Fruit fly (Drosophila melanogaster) whole organism, embryonic: ENCODE results near the gene rasp.

Experiments used
- Asciz ChIP-seq: fragments of 200-800 bp; sonication (Bioruptor generic); optimal IDR thresholded peaks from 2 replicates; lab custom pipeline; 2017; ENCODE audit warnings: missing biosample characterization, mild to moderate bottlenecking, missing genetic modification characterization, missing genetic modification reagents
- Atf3 ChIP-seq: fragments of 200-800 bp; sonication (Bioruptor generic); optimal IDR thresholded peaks from 3 replicates; lab custom pipeline; 2016; ENCODE audit warnings: missing biosample characterization, missing genetic modification characterization
- CG10274 ChIP-seq: fragments of 200-800 bp; sonication (Bioruptor generic); optimal IDR thresholded peaks from 3 replicates; lab custom pipeline; 2017; ENCODE audit warnings: missing biosample characterization, mild to moderate bottlenecking, missing genetic modification characterization
- CG11093 ChIP-seq: fragments of 200-800 bp; sonication (Bioruptor generic); IDR thresholded peaks from 3 replicates; pipeline ENCODE4 v1.3.6; 2022; ENCODE audit warnings: missing biosample characterization, missing genetic modification characterization
- CG11560 ChIP-seq: fragments of 200-800 bp; sonication (Bioruptor generic); IDR thresholded peaks from 3 replicates; pipeline ENCODE4 v1.3.6; 2022; ENCODE audit warnings: missing biosample characterization, missing genetic modification characterization
- CG12659 ChIP-seq: fragments of 200-800 bp; sonication (Bioruptor generic); optimal IDR thresholded peaks from 3 replicates; lab custom pipeline; 2017; ENCODE audit warnings: mild to moderate bottlenecking, missing biosample characterization, missing genetic modification reagents, missing genetic modification characterization
- CG13775 ChIP-seq: fragments of 200-800 bp; sonication (Bioruptor generic); optimal IDR thresholded peaks from 3 replicates; lab custom pipeline; 2017; ENCODE audit warnings: missing biosample characterization, mild to moderate bottlenecking, missing genetic modification characterization
- CG15011 ChIP-seq: fragments of 200-800 bp; sonication (Bioruptor generic); optimal IDR thresholded peaks from 3 replicates; lab custom pipeline; 2018; ENCODE audit warnings: missing biosample characterization, mild to moderate bottlenecking, missing genetic modification characterization
- CG1603 ChIP-seq: fragments of 200-800 bp; sonication (Bioruptor generic); optimal IDR thresholded peaks from 2 replicates; lab custom pipeline; 2019; ENCODE audit warnings: missing biosample characterization, mild to moderate bottlenecking, missing genetic modification characterization, moderate library complexity
- CG17361 ChIP-seq: fragments of 200-800 bp; sonication (Bioruptor generic); IDR thresholded peaks from 3 replicates; pipeline ENCODE4 v1.3.6; 2022; ENCODE audit warnings: missing biosample characterization, missing genetic modification characterization
- CG6791 ChIP-seq: fragments of 200-800 bp; sonication (Bioruptor generic); IDR thresholded peaks from 3 replicates; pipeline ENCODE4 v1.3.6; 2022; ENCODE audit warnings: missing biosample characterization, missing genetic modification characterization; ENCODE audit not compliant: partially characterized antibody
- CG7372 ChIP-seq: fragments of 200-800 bp; sonication (Bioruptor generic); IDR thresholded peaks from 2 replicates; pipeline ENCODE4 v1.3.6; 2022; ENCODE audit warnings: missing biosample characterization, missing genetic modification characterization
- CG7839 ChIP-seq: fragments of 200-800 bp; sonication (Bioruptor generic); optimal IDR thresholded peaks from 3 replicates; lab custom pipeline; 2018; ENCODE audit warnings: missing biosample characterization, mild to moderate bottlenecking, missing genetic modification characterization, moderate library complexity
- CoRest ChIP-seq: fragments of 200-800 bp; sonication (Bioruptor generic); optimal IDR thresholded peaks from 3 replicates; lab custom pipeline; 2018; ENCODE audit warnings: missing biosample characterization, mild to moderate bottlenecking, missing genetic modification characterization, moderate library complexity
- CrebB ChIP-seq: fragments of 200-800 bp; sonication (Bioruptor generic); optimal IDR thresholded peaks from 3 replicates; lab custom pipeline; 2018; ENCODE audit warnings: missing biosample characterization, mild to moderate bottlenecking, missing genetic modification characterization
- Dad ChIP-seq: fragments of 200-800 bp; sonication (Bioruptor generic); optimal IDR thresholded peaks from 3 replicates; lab custom pipeline; 2016; ENCODE audit warnings: missing biosample characterization, missing genetic modification characterization
- Dek ChIP-seq: fragments of 200-800 bp; sonication (Bioruptor generic); optimal IDR thresholded peaks from 3 replicates; lab custom pipeline; 2019; ENCODE audit warnings: missing biosample characterization, mild to moderate bottlenecking, missing genetic modification characterization, moderate library complexity
- E2f2 ChIP-seq: fragments of 200-800 bp; sonication (Bioruptor generic); IDR thresholded peaks from 2 replicates; pipeline ENCODE4 v1.3.6; 2022; ENCODE audit warnings: missing biosample characterization, missing genetic modification characterization
- H2.0 ChIP-seq: fragments of 200-800 bp; sonication (Bioruptor generic); IDR thresholded peaks from 2 replicates; pipeline ENCODE4 v1.3.6; 2022; ENCODE audit warnings: missing biosample characterization, missing genetic modification characterization
- Lpt ChIP-seq: fragments of >200 bp; optimal IDR thresholded peaks from 2 replicates; lab custom pipeline; 2018; ENCODE audit warnings: missing biosample characterization, missing genetic modification characterization
- Nf-YC ChIP-seq: fragments of 200-800 bp; optimal IDR thresholded peaks from 3 replicates; lab custom pipeline; 2019; ENCODE audit warnings: missing biosample characterization, mild to moderate bottlenecking, missing genetic modification characterization, moderate library complexity
- PHDP ChIP-seq: fragments of 200-800 bp; sonication (Bioruptor generic); optimal IDR thresholded peaks from 3 replicates; lab custom pipeline; 2018; ENCODE audit warnings: missing biosample characterization, mild to moderate bottlenecking, missing genetic modification characterization, moderate library complexity
- Rfx ChIP-seq: fragments of 200-800 bp; sonication (Bioruptor generic); IDR thresholded peaks from 2 replicates; pipeline ENCODE4 v1.3.6; 2022; ENCODE audit warnings: missing biosample characterization, missing genetic modification characterization
- cato ChIP-seq: fragments of 200-800 bp; sonication (Bioruptor generic); optimal IDR thresholded peaks from 2 replicates; lab custom pipeline; 2016; ENCODE audit warnings: missing biosample characterization, missing genetic modification characterization, borderline replicate concordance
- chif ChIP-seq, 2 experiments: fragments of 200-800 bp; sonication (Bioruptor generic); optimal IDR thresholded peaks; 3 replicates each; lab custom pipeline; 2016; ENCODE audit warnings: missing biosample characterization in 2 of 2, missing genetic modification characterization in 2 of 2
- da ChIP-seq: fragments of 200-800 bp; sonication (Bioruptor generic); optimal IDR thresholded peaks from 2 replicates; lab custom pipeline; 2016; ENCODE audit warnings: missing biosample characterization, missing genetic modification characterization
- dysf ChIP-seq: fragments of 200-800 bp; sonication (Bioruptor generic); IDR thresholded peaks from 3 replicates; pipeline ENCODE4 v1.3.6; 2022; ENCODE audit warnings: missing biosample characterization, missing genetic modification characterization
- emc ChIP-seq: fragments of 200-800 bp; sonication (Bioruptor generic); optimal IDR thresholded peaks from 2 replicates; lab custom pipeline; 2016; ENCODE audit warnings: missing biosample characterization, missing genetic modification characterization
- gcm ChIP-seq: fragments of 200-800 bp; sonication (Bioruptor generic); optimal IDR thresholded peaks from 2 replicates; lab custom pipeline; 2019; ENCODE audit warnings: missing biosample characterization, mild to moderate bottlenecking, missing genetic modification characterization, moderate library complexity
- gfzf ChIP-seq: fragments of 200-800 bp; sonication (Bioruptor generic); optimal IDR thresholded peaks from 2 replicates; lab custom pipeline; 2016; ENCODE audit warnings: missing biosample characterization, mild to moderate bottlenecking, missing genetic modification characterization, moderate library complexity
- ind ChIP-seq: fragments of 200-800 bp; sonication (Bioruptor generic); optimal IDR thresholded peaks from 3 replicates; lab custom pipeline; 2016; ENCODE audit warnings: missing biosample characterization, missing genetic modification characterization
- jing ChIP-seq: fragments of 200-800 bp; sonication (Bioruptor generic); optimal IDR thresholded peaks from 2 replicates; lab custom pipeline; 2018; ENCODE audit warnings: missing biosample characterization, mild to moderate bottlenecking, missing genetic modification characterization
- kni ChIP-seq: fragments of 200-800 bp; sonication (Bioruptor generic); optimal IDR thresholded peaks from 3 replicates; lab custom pipeline; 2017; ENCODE audit warnings: mild to moderate bottlenecking, missing biosample characterization, missing genetic modification reagents, missing genetic modification characterization
- pan ChIP-seq, 4 experiments: fragments of >200 bp in 3 of 4; fragments of 200-800 bp in 1 of 4; sonication (Bioruptor generic) in 1 of 4; optimal IDR thresholded peaks in 3 of 4; IDR thresholded peaks in 1 of 4; 2 replicates each; pipeline versions ENCODE4 v1.3.6 to Lab custom; 2017 to 2022; ENCODE audit warnings: missing biosample characterization in 2 of 4, missing genetic modification characterization in 2 of 4, mixed read lengths in 1 of 4
- peb ChIP-seq: fragments of 200-800 bp; sonication (Bioruptor generic); IDR thresholded peaks from 2 replicates; pipeline ENCODE4 v1.3.6; 2022; ENCODE audit warnings: missing biosample characterization, missing genetic modification characterization
- pzg ChIP-seq: fragments of 200-800 bp; sonication (Bioruptor generic); optimal IDR thresholded peaks from 3 replicates; lab custom pipeline; 2018; ENCODE audit warnings: missing biosample characterization, mild to moderate bottlenecking, missing genetic modification characterization, moderate library complexity
- ranshi ChIP-seq: fragments of 200-800 bp; sonication (Bioruptor generic); IDR thresholded peaks from 2 replicates; pipeline ENCODE4 v1.3.6; 2022; ENCODE audit warnings: missing biosample characterization, missing genetic modification characterization
- rib ChIP-seq: fragments of 200-800 bp; sonication (Bioruptor generic); IDR thresholded peaks from 2 replicates; pipeline ENCODE4 v1.3.6; 2022; ENCODE audit warnings: missing biosample characterization, missing genetic modification characterization
- ro ChIP-seq: fragments of 200-800 bp; sonication (Bioruptor generic); IDR thresholded peaks from 2 replicates; pipeline ENCODE4 v1.3.6; 2022; ENCODE audit warnings: missing biosample characterization, missing genetic modification characterization
- scrt ChIP-seq: fragments of 200-800 bp; sonication (Bioruptor generic); optimal IDR thresholded peaks from 2 replicates; lab custom pipeline; 2018; ENCODE audit warnings: missing biosample characterization, mild to moderate bottlenecking, missing genetic modification characterization, moderate library complexity
- slbo ChIP-seq: fragments of 200-800 bp; sonication (Bioruptor generic); IDR thresholded peaks from 2 replicates; pipeline ENCODE4 v1.3.6; 2022; ENCODE audit warnings: missing biosample characterization, missing genetic modification characterization
- sqz ChIP-seq: fragments of 200-800 bp; sonication (Bioruptor generic); optimal IDR thresholded peaks from 3 replicates; lab custom pipeline; 2018; ENCODE audit warnings: missing biosample characterization, mild to moderate bottlenecking, missing genetic modification characterization
- tgo ChIP-seq: fragments of 200-800 bp; sonication (Bioruptor generic); IDR thresholded peaks from 3 replicates; pipeline ENCODE4 v1.3.6; 2022; ENCODE audit warnings: missing biosample characterization, missing genetic modification characterization
- twi ChIP-seq: fragments of 200-800 bp; optimal IDR thresholded peaks from 2 replicates; lab custom pipeline; 2019; ENCODE audit warnings: missing biosample characterization, mild to moderate bottlenecking, missing genetic modification characterization, moderate library complexity
- usp ChIP-seq: fragments of >200 bp; optimal IDR thresholded peaks from 2 replicates; lab custom pipeline; 2017; ENCODE audit warnings: missing biosample characterization, missing genetic modification characterization
- wdn ChIP-seq: fragments of 200-800 bp; sonication (Bioruptor generic); IDR thresholded peaks from 2 replicates; pipeline ENCODE4 v1.3.6; 2022; ENCODE audit warnings: missing biosample characterization, missing genetic modification characterization
- z ChIP-seq: fragments of 200-800 bp; sonication (Bioruptor generic); IDR thresholded peaks from 3 replicates; pipeline ENCODE4 v1.3.6; 2022; ENCODE audit warnings: missing biosample characterization, missing genetic modification characterization

The rasp gene

dm6 chr3L:3198447-3199402 is 36.7 kb downstream of the rasp start, which contains the start of the genes CG32276 and gry (continued):
- TF ChIP-seq CG10274, result no peak
- TF ChIP-seq Rfx (GFP tag; lab: Robert Waterston, UW), result peak; percentile 77
- no peak for TF ChIP-seq CG15011 (GFP tag; lab: Kevin White, UChicago)
- no peak for TF ChIP-seq peb (GFP tag; lab: Robert Waterston, UW)
- peak; percentile 67 for TF ChIP-seq CrebB (tag; lab: Kevin White, UChicago)
- TF ChIP-seq CG11560 (tag; lab: Robert Waterston, UW), result no peak
- no peak for TF ChIP-seq kni
- no peak for TF ChIP-seq jing (GFP tag; lab: Kevin White, UChicago)
- TF ChIP-seq wdn (GFP tag; lab: Robert Waterston, UW), result 0 out of 2 replicates have a peak, but pooled peaks have one; percentile 8
- peak; percentile 53 for TF ChIP-seq E2f2 (GFP tag; lab: Robert Waterston, UW)
- peak; percentile 68 for TF ChIP-seq Dad
- TF ChIP-seq emc (GFP tag; lab: Kevin White, UChicago), result peak; percentile 48
- peak; percentile 86 for TF ChIP-seq slbo
- TF ChIP-seq ro (GFP tag; lab: Robert Waterston, UW), result 0 out of 2 replicates have a peak, but pooled peaks have one; percentile 16
- TF ChIP-seq CG17361 (GFP tag; lab: Robert Waterston, UW), result no peak; the same call in 2 of the 3 replicates
- TF ChIP-seq CG11093 (GFP tag; lab: Robert Waterston, UW), result peak; percentile 65; the same call in 2 of the 3 replicates
- no peak; the same call in 1 of the 2 replicates for TF ChIP-seq H2.0 (GFP tag; lab: Robert Waterston, UW)
- TF ChIP-seq gcm (GFP tag; lab: Kevin White, UChicago), result no peak
- TF ChIP-seq Nf-YC (tag; lab: Kevin White, UChicago), result no peak
- peak; percentile 66; the same call in 1 of the 2 replicates for TF ChIP-seq CG7372 (GFP tag; lab: Robert Waterston, UW)
- TF ChIP-seq gfzf (GFP tag; lab: Kevin White, UChicago), result peak; percentile 94
- TF ChIP-seq CoRest (tag; lab: Kevin White, UChicago), result peak; percentile 78
- peak; percentile 76 for TF ChIP-seq scrt
- no peak for TF ChIP-seq usp (GFP tag; lab: Kevin White, UChicago)
- peak; percentile 93 for TF ChIP-seq pzg
- peak; percentile 74 for TF ChIP-seq dysf (GFP tag; lab: Robert Waterston, UW)
- peak; percentile 61 for TF ChIP-seq twi (tag; lab: Kevin White, UChicago)
- TF ChIP-seq chif (GFP tag; optimal IDR thresholded peaks at IDR 0.05; lab: Kevin White, UChicago), result peak; percentile 54 to 71
- TF ChIP-seq CG1603 (tag; lab: Kevin White, UChicago), result peak; percentile 86
- peak; percentile 80 for TF ChIP-seq CG13775
- no peak for TF ChIP-seq rib (GFP tag; lab: Robert Waterston, UW)
- peak; percentile 73 for TF ChIP-seq tgo
- no peak for TF ChIP-seq Lpt (GFP tag; lab: Kevin White, UChicago)
- TF ChIP-seq pan (optimal IDR thresholded peaks at IDR 0.05; lab: Kevin White, UChicago), result no peak
- TF ChIP-seq pan (GFP tag; optimal IDR thresholded peaks at IDR 0.05 in 1 of 2, IDR thresholded peaks at IDR 0.05 in 1 of 2), result peak in 1 of 2 experiments; percentile 29
- TF ChIP-seq da, result peak; percentile 43
- TF ChIP-seq Atf3 (GFP tag; lab: Kevin White, UChicago), result peak; percentile 63
- TF ChIP-seq PHDP, result no peak
- peak; percentile 60 for TF ChIP-seq cato (GFP tag; lab: Kevin White, UChicago)
- TF ChIP-seq ind, result peak; percentile 81
- 0 out of 3 replicates have a peak, but pooled peaks have one; percentile 34 for TF ChIP-seq z
- no peak for TF ChIP-seq CG6791 (GFP tag; lab: Robert Waterston, UW)
- no peak for TF ChIP-seq Asciz
- peak; percentile 44 for TF ChIP-seq ranshi (GFP tag; lab: Robert Waterston, UW)
- peak; percentile 89 for TF ChIP-seq CG12659 (GFP tag; lab: Kevin White, UChicago)
- peak; percentile 73 for TF ChIP-seq Dek
- no peak for TF ChIP-seq CG7839
- TF ChIP-seq sqz (GFP tag; lab: Kevin White, UChicago), result no peak
